Worm (Caenorhabditis elegans): ENCODE results near the gene Y53G8AR.8.
"Not testable (repeated sequence)": the region's sequence is repeated elsewhere in the genome, so short reads cannot be mapped to it uniquely, and the experiment has no call there.

DNA sequence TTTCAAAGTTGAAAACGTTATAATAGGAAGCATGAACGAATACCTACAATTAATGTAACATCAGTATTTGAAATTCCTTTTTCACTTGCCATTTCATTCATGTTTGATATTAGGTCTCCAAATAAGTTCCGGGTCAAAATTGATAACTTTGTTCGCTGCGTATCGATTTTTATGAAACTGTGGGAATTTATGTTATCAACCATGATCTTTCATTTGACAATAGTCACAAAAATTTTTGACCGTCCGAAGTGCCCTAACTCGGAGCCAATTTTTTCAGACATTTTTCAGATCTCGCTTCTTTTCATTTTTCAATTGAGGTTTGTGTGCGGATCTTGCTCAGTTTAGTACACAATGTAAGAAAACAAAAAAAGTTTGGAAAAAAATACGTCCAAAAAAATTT is 34.4 kb downstream of the Y53G8AR.8 start, which contains the start of gene Y53G8AM.6:
- not testable (repeated sequence) for TF ChIP-seq fos-1 (tag; optimal IDR thresholded peaks at IDR 0.05); mml-1 (tag; optimal IDR thresholded peaks at IDR 0.05); ama-1 (optimal IDR thresholded peaks at IDR 0.05); nhr-237 (tag; optimal IDR thresholded peaks at IDR 0.05); nhr-25 (tag; optimal IDR thresholded peaks at IDR 0.05); R02D3.7 (tag; optimal IDR thresholded peaks at IDR 0.05); aly-2 (tag; optimal IDR thresholded peaks at IDR 0.05); jun-1 (tag; optimal IDR thresholded peaks at IDR 0.05)

All from whole organism, L3 larva.